Fruit fly (Drosophila melanogaster) Kc167 (cell line): ENCODE measurements around the gene CG13282.

Source experiments
- Myc ChIP-seq: fragments of >200 bp; optimal IDR thresholded peaks from 2 replicates; lab custom pipeline; 2017; ENCODE audit warnings: missing external identifiers
- Sin3A ChIP-seq: fragments of >200 bp; optimal IDR thresholded peaks from 2 replicates; lab custom pipeline; 2018; ENCODE audit warnings: missing external identifiers
- h ChIP-seq: fragments of >200 bp; optimal IDR thresholded peaks from 3 replicates; lab custom pipeline; 2018; ENCODE audit warnings: missing external identifiers
- insv ChIP-seq: fragments of >200 bp; optimal IDR thresholded peaks from 3 replicates; lab custom pipeline; 2018; ENCODE audit warnings: missing external identifiers
- psq ChIP-seq: fragments of >200 bp; optimal IDR thresholded peaks from 2 replicates; lab custom pipeline; 2017; ENCODE audit warnings: missing external identifiers
- ttk ChIP-seq: sonication (Bioruptor generic); optimal IDR thresholded peaks from 2 replicates; lab custom pipeline; 2017; ENCODE audit warnings: missing external identifiers

The CG13282 gene

dm6 chr2L:16837672-16838071, 3.4 kb upstream of the CG13282 start, which contains the start of the genes SclA and SclB:
SclA (plus strand) TSS chr2L:16837972.
SclB (plus strand) TSS chr2L:16837972.
- TF ChIP-seq ttk (lab: Kevin White, UChicago), result no peak
- TF ChIP-seq insv (lab: Kevin White, UChicago), result no peak

- TF ChIP-seq Sin3A (no peak), ttk (lab: Kevin White, UChicago) (no peak), insv (lab: Kevin White, UChicago) (no peak), psq (lab: Kevin White, UChicago) (no peak), h (no peak), Myc (lab: Kevin White, UChicago) (no peak)
Measured at dm6 chr2L:16837158-16837557, 2.9 kb upstream of the CG13282 start, which contains the start of gene Nepl9. Nepl9 (minus strand) TSS chr2L:16837258.

dm6 chr2L:16826872-16827506, 7.3 kb downstream of the CG13282 start, which contains the start of gene AspRS-m:
AspRS-m (plus strand) TSS chr2L:16827078.
- no peak for TF ChIP-seq ttk (lab: Kevin White, UChicago)

dm6 chr2L:16824905-16825333, 9.4 kb downstream of the CG13282 start, which contains the start of gene Cse1:
Cse1 (minus strand) TSS chr2L:16825207.
- TF ChIP-seq ttk (lab: Kevin White, UChicago), result no peak
- no peak for TF ChIP-seq Sin3A
- TF ChIP-seq h, result no peak
- no peak for TF ChIP-seq psq (lab: Kevin White, UChicago)
- TF ChIP-seq insv (lab: Kevin White, UChicago), result no peak
- no peak for TF ChIP-seq Myc (lab: Kevin White, UChicago)

- TF ChIP-seq psq (lab: Kevin White, UChicago) (no peak), h (no peak), insv (lab: Kevin White, UChicago) (no peak), ttk (lab: Kevin White, UChicago) (no peak), Sin3A (no peak), Myc (lab: Kevin White, UChicago) (no peak)
Measured at dm6 chr2L:16820993-16821392, 13.3 kb downstream of the CG13282 start, which contains the start of gene CG13280. CG13280 (minus strand) TSS chr2L:16821093.

dm6 chr2L:16819714-16820113, 14.6 kb downstream of the CG13282 start:
- no peak for TF ChIP-seq psq (lab: Kevin White, UChicago)
- TF ChIP-seq h, result no peak
- TF ChIP-seq Myc (lab: Kevin White, UChicago), result no peak
- no peak for TF ChIP-seq insv (lab: Kevin White, UChicago)

- TF ChIP-seq Myc (lab: Kevin White, UChicago), result no peak
- TF ChIP-seq ttk (lab: Kevin White, UChicago), result no peak
- no peak for TF ChIP-seq insv (lab: Kevin White, UChicago)
- TF ChIP-seq Sin3A, result no peak
- TF ChIP-seq h, result no peak
- TF ChIP-seq psq (lab: Kevin White, UChicago), result no peak
Measured at dm6 chr2L:16818335-16818973, 15.8 kb downstream of the CG13282 start.

- TF ChIP-seq Myc (lab: Kevin White, UChicago) (no peak), Sin3A (no peak), ttk (lab: Kevin White, UChicago) (no peak), h (no peak), psq (lab: Kevin White, UChicago) (no peak), insv (lab: Kevin White, UChicago) (no peak)
Measured at dm6 chr2L:16817421-16818101, 16.7 kb downstream of the CG13282 start.

- TF ChIP-seq ttk (lab: Kevin White, UChicago), result no peak
- TF ChIP-seq psq (lab: Kevin White, UChicago), result no peak
- no peak for TF ChIP-seq h
- TF ChIP-seq Sin3A, result no peak
- no peak for TF ChIP-seq Myc (lab: Kevin White, UChicago)
- no peak for TF ChIP-seq insv (lab: Kevin White, UChicago)
Measured at dm6 chr2L:16816750-16817087, 17.6 kb downstream of the CG13282 start.

dm6 chr2L:16815989-16816749, 18.1 kb downstream of the CG13282 start, which contains the start of gene mdy:
mdy (plus strand) TSS chr2L:16816660.
- TF ChIP-seq h (no peak), Sin3A (no peak), Myc (lab: Kevin White, UChicago) (no peak), ttk (lab: Kevin White, UChicago) (no peak), psq (lab: Kevin White, UChicago) (no peak)

dm6 chr2L:16808752-16809151, 25.6 kb downstream of the CG13282 start:
- TF ChIP-seq insv (lab: Kevin White, UChicago), result no peak
- TF ChIP-seq h, result no peak
- no peak for TF ChIP-seq Myc (lab: Kevin White, UChicago)
- TF ChIP-seq ttk (lab: Kevin White, UChicago), result no peak
- TF ChIP-seq psq (lab: Kevin White, UChicago), result no peak
